Worm (Caenorhabditis elegans): ENCODE measurements around the gene fbxb-53.

- no peak for TF ChIP-seq F49E8.2 (tag; optimal IDR thresholded peaks at IDR 0.05; ENCODE audit: borderline replicate concordance)
- TF ChIP-seq lin-13 (GFP tag; optimal IDR thresholded peaks at IDR 0.05): no peak
- no peak for TF ChIP-seq ZK546.5 (tag; optimal IDR thresholded peaks at IDR 0.05)
These were observed 610 bp upstream of the fbxb-53 start, which contains the start of gene F36H5.17 for ce11 chrII:1756072-1756471.
